Fruit fly (Drosophila melanogaster) whole organism: ENCODE data around the gene CG13097.

ENCODE experiments used
- CG8478 ChIP-seq: fragments of >200 bp; optimal IDR thresholded peaks from 2 replicates; lab custom pipeline; 2018; ENCODE audit warnings: inconsistent platforms
- EcR ChIP-seq, 2 experiments: fragments of >200 bp; optimal IDR thresholded peaks; 2 replicates each; lab custom pipeline; 2017; ENCODE audit warnings: missing biosample characterization in 2 of 2, missing genetic modification characterization in 2 of 2, missing genetic modification reagents in 2 of 2
- psq ChIP-seq: fragments of >200 bp; optimal IDR thresholded peaks from 2 replicates; lab custom pipeline; 2017

DNA sequence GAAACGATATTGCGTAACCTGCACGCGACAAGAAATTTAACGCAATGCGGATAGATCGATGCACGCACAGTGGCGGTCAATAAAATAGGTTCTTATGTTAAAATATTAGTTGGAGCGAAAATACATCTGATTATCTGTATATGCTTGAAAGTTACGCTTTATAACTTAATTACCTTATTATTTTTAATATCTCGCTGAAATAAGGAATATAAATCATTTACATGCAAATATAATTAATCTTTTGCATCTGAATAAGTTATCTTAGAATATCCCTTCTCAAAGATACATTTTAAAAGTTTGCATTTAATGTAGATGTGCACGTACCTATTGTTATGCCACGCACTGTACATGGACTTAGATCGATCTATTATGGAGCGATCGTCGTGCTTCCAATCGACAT is 43.0 kb downstream of the CG13097 start:
- TF ChIP-seq CG8478 (lab: Kevin White, UChicago) = no peak
- TF ChIP-seq EcR (GFP tag; optimal IDR thresholded peaks at IDR 0.05; lab: Kevin White, UChicago) = no peak
- no peak for TF ChIP-seq psq
